Worm (Caenorhabditis elegans): ENCODE data around the gene clec-119.
"Not testable (repeated sequence)": the region's sequence is repeated elsewhere in the genome, so short reads cannot be mapped to it uniquely, and the experiment has no call there.

Gene clec-119

ce11 chrII:1278350-1278749 lies 22.6 kb downstream of the clec-119 start, which contains the start of gene srz-63:
Gene srz-63 (plus strand): TSS chrII:1278650.
- not testable (repeated sequence) for TF ChIP-seq pqm-1, odd-2, eyg-1 (tag; optimal IDR thresholded peaks at IDR 0.05)

- no peak for TF ChIP-seq ceh-6 (GFP tag; optimal IDR thresholded peaks at IDR 0.05)
- TF ChIP-seq hlh-13 (GFP tag; optimal IDR thresholded peaks at IDR 0.05) = no peak
- no peak for TF ChIP-seq npax-4 (tag; optimal IDR thresholded peaks at IDR 0.05)
- TF ChIP-seq fkh-6 (tag; optimal IDR thresholded peaks at IDR 0.05) = no peak
- TF ChIP-seq ceh-22 (tag; optimal IDR thresholded peaks at IDR 0.05) = no peak
- no peak for TF ChIP-seq ceh-24 (tag; optimal IDR thresholded peaks at IDR 0.05)
- no peak for TF ChIP-seq ceh-18 (tag; optimal IDR thresholded peaks at IDR 0.05)
- TF ChIP-seq ama-1 (optimal IDR thresholded peaks at IDR 0.05) = no peak
- no peak for TF ChIP-seq pat-9 (tag; optimal IDR thresholded peaks at IDR 0.05)
- no peak for TF ChIP-seq nhr-11 (tag; optimal IDR thresholded peaks at IDR 0.05)
- no peak for TF ChIP-seq ceh-48 (tag; optimal IDR thresholded peaks at IDR 0.05)
- TF ChIP-seq hlh-8 (tag; optimal IDR thresholded peaks at IDR 0.05) = no peak
- no peak for TF ChIP-seq eyg-1 (tag; optimal IDR thresholded peaks at IDR 0.05)
Observed at ce11 chrII:1284985-1285384, 29.2 kb downstream of the clec-119 start.

- TF ChIP-seq hlh-15 (tag; optimal IDR thresholded peaks at IDR 0.05) (no peak), tbx-7 (tag; optimal IDR thresholded peaks at IDR 0.05) (no peak), unc-3 (GFP tag; conservative IDR thresholded peaks at IDR 0.05) (no peak), unc-3 (tag; optimal IDR thresholded peaks at IDR 0.05) (no peak), syd-9 (tag; optimal IDR thresholded peaks at IDR 0.05) (no peak), pqm-1 (tag; optimal IDR thresholded peaks at IDR 0.05) (no peak), mec-3 (tag; optimal IDR thresholded peaks at IDR 0.05; ENCODE audit: borderline replicate concordance) (no peak), sox-4 (tag; optimal IDR thresholded peaks at IDR 0.05) (no peak), ceh-48 (tag; optimal IDR thresholded peaks at IDR 0.05) (no peak), tbx-2 (tag; optimal IDR thresholded peaks at IDR 0.05) (no peak), sdc-2 (tag; optimal IDR thresholded peaks at IDR 0.05) (no peak), fax-1 (tag; optimal IDR thresholded peaks at IDR 0.05) (no peak)
Observed at ce11 chrII:1285514-1285913, 29.8 kb downstream of the clec-119 start, which contains the start of the genes Y57G7A.6 and Y57G7A.3. Gene Y57G7A.6 (minus strand): TSS chrII:1285614. Gene Y57G7A.3 (plus strand): TSS chrII:1285782.

- no peak for TF ChIP-seq ceh-45 (GFP tag; IDR thresholded peaks at IDR 0.05)
- TF ChIP-seq F13H6.1 (tag; optimal IDR thresholded peaks at IDR 0.05) = no peak
- no peak for TF ChIP-seq unc-42 (tag; optimal IDR thresholded peaks at IDR 0.05)
- TF ChIP-seq pha-2 (tag; optimal IDR thresholded peaks at IDR 0.05) = no peak
- TF ChIP-seq ceh-19 (GFP tag; optimal IDR thresholded peaks at IDR 0.05) = no peak
- no peak for TF ChIP-seq T23F11.4 (GFP tag; optimal IDR thresholded peaks at IDR 0.05)
- no peak for TF ChIP-seq ceh-24 (tag; optimal IDR thresholded peaks at IDR 0.05)
- no peak for TF ChIP-seq dve-1 (tag; optimal IDR thresholded peaks at IDR 0.05)
- TF ChIP-seq zip-5 (tag; optimal IDR thresholded peaks at IDR 0.05) = no peak
- no peak for TF ChIP-seq hlh-30 (tag; optimal IDR thresholded peaks at IDR 0.05; ENCODE audit: insufficient read depth)
- no peak for TF ChIP-seq hlh-8 (tag; optimal IDR thresholded peaks at IDR 0.05)
- TF ChIP-seq pag-3 (tag; optimal IDR thresholded peaks at IDR 0.05; ENCODE audit: borderline replicate concordance) = no peak
- TF ChIP-seq sox-2 (GFP tag; IDR thresholded peaks at IDR 0.05) = no peak
- no peak for TF ChIP-seq K02D7.2 (tag; optimal IDR thresholded peaks at IDR 0.05)
- no peak for TF ChIP-seq pqm-1 (tag; optimal IDR thresholded peaks at IDR 0.05)
- no peak for TF ChIP-seq tbx-7 (tag; optimal IDR thresholded peaks at IDR 0.05)
- no peak for TF ChIP-seq pha-4 (tag; optimal IDR thresholded peaks at IDR 0.05)
Observed at ce11 chrII:1293157-1293556, 37.4 kb downstream of the clec-119 start, which contains the start of gene srz-64. Gene srz-64 (minus strand): TSS chrII:1293257.

All from whole organism, late embryonic.